Fruit fly (Drosophila melanogaster): Measurements from ENCODE around the gene CG15347.

CG15347 gene

DNA sequence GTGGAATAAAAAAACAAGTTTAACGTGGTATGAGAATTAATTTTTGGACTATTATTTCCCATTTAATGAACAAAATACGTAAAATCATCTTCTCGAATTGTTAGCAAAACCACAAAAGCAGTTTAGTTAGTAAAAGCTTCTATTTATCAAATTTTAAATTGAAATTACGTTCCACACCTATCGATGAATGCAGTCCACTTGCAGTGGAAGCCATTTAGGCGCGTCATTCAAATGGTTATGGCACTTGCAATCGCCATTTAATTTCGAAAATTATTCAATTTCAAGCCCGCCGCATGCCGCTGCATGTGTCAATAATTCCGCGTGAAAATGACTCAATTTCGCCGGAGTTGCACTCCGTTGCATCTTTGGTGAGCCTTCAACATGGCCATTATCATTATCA is 17.8 kb downstream of the CG15347 start:
- TF ChIP-seq h (optimal IDR thresholded peaks at IDR 0.05) (no peak), ttk (optimal IDR thresholded peaks at IDR 0.05) (no peak), psq (optimal IDR thresholded peaks at IDR 0.05) (no peak), Sin3A (optimal IDR thresholded peaks at IDR 0.05) (no peak), Myc (optimal IDR thresholded peaks at IDR 0.05) (no peak), insv (optimal IDR thresholded peaks at IDR 0.05) (no peak)

DNA sequence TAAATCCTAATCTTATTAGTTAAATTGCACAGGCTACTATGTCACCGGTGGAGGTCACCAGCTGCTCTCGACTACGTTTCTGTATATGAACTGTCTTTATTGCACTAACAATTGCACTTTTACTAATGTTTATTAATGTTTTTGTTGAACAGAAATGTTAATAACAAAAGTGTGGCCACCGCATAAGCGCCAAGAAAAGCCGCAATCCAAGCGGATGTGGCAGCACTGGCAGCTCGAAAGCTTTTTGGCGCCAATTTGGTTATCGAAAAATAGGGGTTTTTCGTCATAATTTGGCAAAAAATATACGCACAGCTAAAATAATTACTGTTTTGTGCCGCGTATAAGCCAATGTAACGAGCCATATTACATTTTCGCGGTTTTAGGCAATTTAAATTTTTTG is 18.5 kb downstream of the CG15347 start, which contains the start of gene CG12123:
Gene CG12123 (minus strand): TSS at position 188 of the 400 bp plus-strand sequence.
- no peak for TF ChIP-seq Myc (optimal IDR thresholded peaks at IDR 0.05)
- no peak for TF ChIP-seq h (optimal IDR thresholded peaks at IDR 0.05)
- no peak for TF ChIP-seq Sin3A (optimal IDR thresholded peaks at IDR 0.05)
- no peak for TF ChIP-seq ttk (optimal IDR thresholded peaks at IDR 0.05)
- no peak for TF ChIP-seq psq (optimal IDR thresholded peaks at IDR 0.05)
- TF ChIP-seq insv (optimal IDR thresholded peaks at IDR 0.05) = no peak

DNA sequence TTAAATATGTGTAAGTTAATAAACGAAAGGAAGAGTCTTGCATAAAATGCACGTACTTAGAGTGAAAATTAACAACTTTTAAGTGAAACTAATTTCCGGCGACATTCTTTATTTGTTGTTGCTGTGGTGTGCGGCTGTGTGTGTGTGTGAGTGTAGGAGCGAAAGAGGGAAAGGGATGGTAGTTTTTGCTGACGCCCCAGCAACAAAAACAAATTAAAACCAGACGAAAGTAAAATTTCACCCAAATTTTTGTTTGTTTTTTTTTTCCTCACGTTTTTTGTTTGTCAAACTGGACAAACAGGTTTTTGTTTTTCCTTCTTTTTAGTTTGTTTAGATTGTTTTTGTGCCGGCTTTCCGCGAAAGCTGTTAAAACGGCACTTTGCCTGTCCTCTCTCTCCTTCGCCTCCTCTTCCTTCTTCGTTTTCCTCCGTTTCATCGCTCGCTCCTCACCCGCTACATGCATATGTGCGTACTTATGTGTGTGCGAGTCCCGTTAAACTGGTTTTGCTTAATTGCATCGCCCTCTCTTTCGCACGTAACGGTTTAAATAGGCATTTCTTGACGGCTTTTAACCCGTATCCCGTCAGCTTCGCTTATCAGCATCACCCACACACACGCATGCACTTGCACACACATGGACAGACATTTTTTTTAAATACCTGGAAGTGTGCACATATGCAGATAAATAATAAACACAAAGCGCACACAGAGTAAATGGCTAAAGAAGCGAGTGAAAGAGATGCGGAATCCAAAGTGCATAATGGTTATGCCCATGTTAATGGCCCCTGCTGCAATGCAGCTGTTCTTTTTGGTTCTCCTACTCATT is 23.2 kb downstream of the CG15347 start, which contains the start of gene Miga:
Gene Miga (minus strand): TSS at position 536 of the 826 bp plus-strand sequence.
- TF ChIP-seq h (optimal IDR thresholded peaks at IDR 0.05) = no peak
- TF ChIP-seq psq (optimal IDR thresholded peaks at IDR 0.05) = no peak
- no peak for TF ChIP-seq insv (optimal IDR thresholded peaks at IDR 0.05)
- TF ChIP-seq Sin3A (optimal IDR thresholded peaks at IDR 0.05) = no peak
- TF ChIP-seq ttk (optimal IDR thresholded peaks at IDR 0.05) = no peak
- no peak for TF ChIP-seq Myc (optimal IDR thresholded peaks at IDR 0.05)

DNA sequence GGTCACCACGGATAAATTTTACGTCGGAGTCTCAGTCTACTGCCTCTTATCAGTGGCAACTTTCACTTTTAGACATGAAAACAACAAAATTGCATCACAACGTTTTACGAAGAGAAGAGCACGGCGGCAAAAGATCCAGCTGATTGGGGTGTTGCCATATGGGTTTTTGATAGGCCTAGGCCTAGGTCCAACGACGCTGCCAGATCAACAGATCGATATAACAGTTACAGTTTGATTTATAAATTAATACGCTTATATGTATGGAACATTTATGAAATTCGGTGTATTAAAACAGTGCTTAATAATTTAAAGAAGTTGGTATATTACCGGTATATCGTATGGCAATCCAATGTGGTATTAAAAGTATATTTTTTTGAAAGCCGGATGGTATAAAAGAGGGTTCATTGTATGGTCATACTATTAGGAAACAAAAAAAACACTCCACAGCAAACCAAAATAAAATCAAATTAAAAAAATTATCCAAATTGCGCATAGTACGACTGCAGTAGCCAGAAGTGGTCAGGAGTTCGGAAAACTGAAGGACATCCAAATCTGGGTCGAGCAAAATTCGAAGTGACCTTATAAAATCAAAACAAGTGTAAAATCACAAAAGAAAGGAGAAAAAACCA is 23.9 kb downstream of the CG15347 start, which contains the start of gene CG1440:
Gene CG1440 (plus strand): TSS at position 402 of the 629 bp plus-strand sequence.
- TF ChIP-seq insv (optimal IDR thresholded peaks at IDR 0.05) (no peak), Myc (optimal IDR thresholded peaks at IDR 0.05) (no peak), Sin3A (optimal IDR thresholded peaks at IDR 0.05) (no peak), h (optimal IDR thresholded peaks at IDR 0.05) (no peak), psq (optimal IDR thresholded peaks at IDR 0.05) (no peak), ttk (optimal IDR thresholded peaks at IDR 0.05) (no peak)

DNA sequence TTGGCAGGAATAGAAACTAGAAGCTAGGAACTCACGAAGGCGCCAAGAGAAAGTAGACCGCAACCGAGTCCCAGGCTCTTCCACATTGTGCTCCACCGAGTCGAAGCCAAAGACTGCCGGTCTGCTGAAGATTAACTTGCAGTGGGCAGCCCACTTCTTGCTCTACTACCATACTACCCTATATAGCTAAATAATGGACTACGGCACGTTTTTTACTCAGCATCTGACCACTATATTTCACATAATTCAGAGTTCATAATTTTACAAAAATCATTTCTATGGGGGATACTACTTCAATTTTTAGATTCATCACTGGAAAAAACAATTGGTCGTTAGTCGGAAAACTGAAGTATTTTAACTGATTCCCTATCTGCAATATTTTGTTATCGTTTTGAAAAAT is 27.0 kb downstream of the CG15347 start, which contains the start of gene CG32712:
Gene CG32712 (minus strand): TSS at position 101 of the 400 bp plus-strand sequence.
- TF ChIP-seq Myc (optimal IDR thresholded peaks at IDR 0.05) = no peak
- TF ChIP-seq ttk (optimal IDR thresholded peaks at IDR 0.05) = no peak
- TF ChIP-seq psq (optimal IDR thresholded peaks at IDR 0.05) = no peak
- TF ChIP-seq h (optimal IDR thresholded peaks at IDR 0.05) = no peak
- TF ChIP-seq Sin3A (optimal IDR thresholded peaks at IDR 0.05) = no peak
- TF ChIP-seq insv (optimal IDR thresholded peaks at IDR 0.05) = no peak

DNA sequence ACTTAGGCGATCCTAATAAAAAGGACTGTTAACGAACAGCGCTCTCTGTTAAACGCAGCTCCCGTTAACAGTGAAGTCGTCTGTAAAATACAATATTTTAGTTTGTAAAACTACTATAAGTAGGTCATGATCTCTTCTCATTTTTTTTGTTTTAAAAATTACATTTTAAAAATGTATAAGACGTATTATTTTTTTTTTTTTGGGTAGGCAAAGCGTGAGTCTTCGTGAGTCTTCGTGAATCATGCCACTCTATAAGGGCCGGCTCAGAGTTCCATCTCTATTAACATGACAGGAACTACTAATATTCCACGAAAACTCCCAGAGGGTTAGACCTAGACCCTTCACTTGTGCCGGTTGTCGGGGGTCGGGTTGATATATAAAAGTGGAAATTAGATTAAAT is 38.1 kb downstream of the CG15347 start:
- TF ChIP-seq Sin3A (optimal IDR thresholded peaks at IDR 0.05) = no peak
- TF ChIP-seq Myc (optimal IDR thresholded peaks at IDR 0.05) = no peak
- no peak for TF ChIP-seq ttk (optimal IDR thresholded peaks at IDR 0.05)
- TF ChIP-seq insv (optimal IDR thresholded peaks at IDR 0.05) = no peak
- TF ChIP-seq psq (optimal IDR thresholded peaks at IDR 0.05) = no peak

DNA sequence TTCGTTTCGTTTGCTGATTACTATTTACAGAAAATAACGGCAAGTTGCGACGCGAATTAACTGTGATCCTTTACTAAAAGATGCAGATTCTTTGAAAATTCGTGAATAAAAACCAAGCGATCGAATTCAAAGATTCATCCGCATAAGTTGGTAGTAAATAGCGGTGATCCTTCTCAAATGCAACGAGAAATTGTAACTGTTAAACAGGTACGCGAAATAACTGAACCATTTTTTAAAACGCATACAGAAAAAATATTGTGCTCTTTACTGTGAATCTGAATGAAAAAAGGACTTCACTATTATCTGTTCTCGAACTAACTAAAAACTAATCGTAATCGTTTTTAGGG is 39.3 kb downstream of the CG15347 start:
- TF ChIP-seq h (optimal IDR thresholded peaks at IDR 0.05) (no peak), psq (optimal IDR thresholded peaks at IDR 0.05) (no peak), ttk (optimal IDR thresholded peaks at IDR 0.05) (no peak), insv (optimal IDR thresholded peaks at IDR 0.05) (no peak), Myc (optimal IDR thresholded peaks at IDR 0.05) (no peak), Sin3A (optimal IDR thresholded peaks at IDR 0.05) (no peak)

DNA sequence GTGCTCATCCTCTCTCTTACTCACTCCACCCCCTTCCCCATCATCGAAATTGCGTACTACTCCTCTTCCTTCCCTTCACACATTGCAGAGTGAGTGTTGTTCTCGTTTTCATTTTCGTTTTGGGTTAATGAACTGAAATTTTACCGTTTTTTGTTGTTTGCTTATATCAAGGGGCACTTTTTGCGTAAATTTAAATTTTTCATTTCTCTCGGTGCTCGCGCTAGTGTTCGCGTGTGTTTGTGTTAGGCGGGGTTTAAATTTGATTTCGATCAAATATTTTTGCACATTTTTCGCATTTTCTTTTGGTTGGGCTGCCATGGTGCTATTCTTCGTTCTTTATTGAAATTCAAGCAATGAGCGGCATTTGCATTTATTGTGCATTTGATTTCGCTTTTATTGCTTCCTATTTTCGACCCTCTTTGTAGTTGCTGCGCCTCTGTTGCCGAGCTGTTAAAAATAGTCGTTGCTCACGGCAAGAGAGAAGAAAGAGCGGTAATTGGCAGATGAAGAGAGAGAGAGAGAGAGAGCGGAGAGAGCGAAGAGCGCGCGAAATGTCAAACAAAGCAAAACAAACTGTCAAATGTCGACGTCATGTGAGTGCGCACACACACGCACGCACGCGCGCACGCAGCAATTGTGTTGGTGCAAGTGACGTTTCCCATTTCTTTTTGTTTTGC is 39.8 kb downstream of the CG15347 start:
- no peak for TF ChIP-seq ttk (optimal IDR thresholded peaks at IDR 0.05)
- TF ChIP-seq insv (optimal IDR thresholded peaks at IDR 0.05) = no peak
- no peak for TF ChIP-seq Myc (optimal IDR thresholded peaks at IDR 0.05)
- no peak for TF ChIP-seq h (optimal IDR thresholded peaks at IDR 0.05)
- no peak for TF ChIP-seq psq (optimal IDR thresholded peaks at IDR 0.05)
- TF ChIP-seq Sin3A (optimal IDR thresholded peaks at IDR 0.05) = no peak

DNA sequence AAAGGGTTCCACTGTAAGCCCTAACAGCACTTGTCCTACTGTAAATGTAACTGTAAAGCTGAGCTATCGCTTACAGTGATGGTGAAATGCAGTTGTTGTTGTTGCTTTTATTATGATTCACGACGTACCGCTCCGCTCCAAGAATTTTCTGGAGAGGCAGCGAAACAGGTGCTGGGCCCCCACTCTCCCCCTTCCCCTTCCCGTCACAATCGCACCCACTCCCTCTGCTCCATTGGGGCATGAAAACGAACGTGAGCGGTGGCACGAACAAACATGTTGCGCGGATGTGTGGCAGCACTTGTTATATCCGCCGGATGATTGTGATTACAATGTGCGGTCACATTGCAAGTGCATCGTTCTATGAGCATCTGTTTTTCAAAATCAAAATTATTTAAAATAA is 41.2 kb downstream of the CG15347 start:
- TF ChIP-seq psq (optimal IDR thresholded peaks at IDR 0.05) = no peak
- TF ChIP-seq h (optimal IDR thresholded peaks at IDR 0.05) = no peak
- no peak for TF ChIP-seq insv (optimal IDR thresholded peaks at IDR 0.05)
- no peak for TF ChIP-seq Myc (optimal IDR thresholded peaks at IDR 0.05)

DNA sequence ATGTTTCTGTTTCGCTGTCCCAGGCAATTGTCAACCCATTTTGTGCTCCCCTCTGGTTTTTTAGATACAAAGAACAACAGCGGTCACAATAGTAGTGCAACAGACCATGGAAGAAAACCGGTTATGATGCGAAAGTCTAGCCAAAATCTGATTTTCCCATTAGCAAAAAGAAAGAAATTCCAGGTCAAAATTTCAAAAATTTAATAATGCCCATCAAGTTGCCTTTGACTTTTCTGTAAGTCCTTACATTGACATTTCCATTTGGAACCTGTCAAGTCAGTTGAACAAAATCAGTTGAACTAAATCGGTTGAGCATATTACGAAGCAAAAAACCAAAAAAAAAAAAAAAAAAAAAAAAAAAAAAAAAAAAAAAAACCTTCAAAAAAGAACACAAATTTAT is 43.7 kb downstream of the CG15347 start:
- TF ChIP-seq Myc (optimal IDR thresholded peaks at IDR 0.05) = no peak
- no peak for TF ChIP-seq psq (optimal IDR thresholded peaks at IDR 0.05)
- no peak for TF ChIP-seq Sin3A (optimal IDR thresholded peaks at IDR 0.05)
- TF ChIP-seq insv (optimal IDR thresholded peaks at IDR 0.05) = no peak

DNA sequence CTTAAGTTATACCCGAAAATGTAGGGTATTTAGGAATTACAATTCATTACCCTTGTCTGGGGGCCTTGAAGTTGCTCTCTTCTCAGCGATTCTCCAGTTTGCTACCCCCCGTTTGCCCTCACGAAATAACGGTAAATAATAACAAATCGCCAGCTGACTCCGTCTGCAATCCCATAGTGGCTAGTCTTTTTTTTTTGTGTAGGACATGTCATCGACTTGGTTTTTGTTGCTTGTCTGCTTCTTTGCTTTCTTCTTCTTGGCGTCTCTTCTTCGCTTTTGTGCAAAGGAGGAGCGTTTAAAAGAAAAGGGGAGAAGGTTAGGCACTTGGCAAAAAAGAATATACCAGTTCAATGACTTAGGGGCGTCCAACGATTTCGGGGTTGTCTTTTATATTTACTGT is 44.5 kb downstream of the CG15347 start:
- TF ChIP-seq insv (optimal IDR thresholded peaks at IDR 0.05) = no peak
- no peak for TF ChIP-seq Sin3A (optimal IDR thresholded peaks at IDR 0.05)
- no peak for TF ChIP-seq h (optimal IDR thresholded peaks at IDR 0.05)
- no peak for TF ChIP-seq ttk (optimal IDR thresholded peaks at IDR 0.05)
- no peak for TF ChIP-seq Myc (optimal IDR thresholded peaks at IDR 0.05)
- TF ChIP-seq psq (optimal IDR thresholded peaks at IDR 0.05) = no peak

DNA sequence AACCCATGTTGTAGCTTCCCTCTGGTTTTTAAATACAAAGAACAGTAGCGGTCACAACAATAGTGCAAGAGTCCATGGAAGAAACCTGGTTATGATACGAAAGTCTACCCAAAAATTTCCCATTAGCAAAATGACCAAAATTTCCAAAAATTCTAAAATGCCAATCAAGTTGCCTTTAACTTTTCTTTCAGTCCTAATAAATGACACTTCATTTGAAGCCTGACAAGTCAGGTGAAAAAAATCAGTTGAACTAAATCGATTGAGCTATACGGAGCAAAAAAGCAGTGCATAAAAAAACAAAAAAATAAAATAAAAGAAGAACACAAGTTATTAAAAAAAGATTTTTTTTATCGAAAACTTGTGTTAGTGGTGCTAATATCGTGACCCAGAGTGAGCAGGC is 45.1 kb downstream of the CG15347 start:
- TF ChIP-seq h (optimal IDR thresholded peaks at IDR 0.05) = no peak
- TF ChIP-seq psq (optimal IDR thresholded peaks at IDR 0.05) = no peak
- TF ChIP-seq ttk (optimal IDR thresholded peaks at IDR 0.05) = no peak
- TF ChIP-seq Sin3A (optimal IDR thresholded peaks at IDR 0.05) = no peak
- TF ChIP-seq Myc (optimal IDR thresholded peaks at IDR 0.05) = no peak
- TF ChIP-seq insv (optimal IDR thresholded peaks at IDR 0.05) = no peak
